Worm (Caenorhabditis elegans): ENCODE data around the gene T14B4.8.

The T14B4.8 gene

DNA sequence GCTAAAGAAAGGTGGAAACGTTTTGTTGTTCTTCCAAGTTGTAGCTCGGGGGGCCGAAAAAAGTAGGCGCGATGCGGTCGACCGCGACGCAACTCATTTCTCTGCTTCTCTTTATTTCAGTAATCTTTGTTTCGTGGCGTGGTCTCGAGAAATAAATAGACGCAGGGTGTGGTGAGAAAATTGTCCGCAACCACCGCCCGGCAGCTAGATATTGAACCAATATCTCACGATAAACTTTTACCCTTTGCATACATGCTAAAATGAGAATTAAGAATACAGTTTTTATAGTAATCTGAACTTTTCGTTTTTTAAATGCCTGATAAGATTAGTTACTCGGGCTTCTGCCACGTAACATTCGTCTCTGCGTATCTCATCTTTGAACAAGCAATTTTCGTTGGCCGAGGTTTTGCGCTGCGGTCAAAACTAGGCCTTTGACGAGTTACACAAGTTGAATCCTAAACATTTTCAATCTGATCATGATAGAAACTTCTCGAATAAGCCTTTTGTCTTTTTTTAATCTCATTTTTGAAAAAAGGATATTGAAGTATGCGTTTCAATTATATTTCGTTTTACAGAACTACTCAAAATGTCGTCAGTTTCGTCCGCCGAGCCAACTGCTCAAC is 45.4 kb downstream of the T14B4.8 start, which contains the start of gene gyf-1:
Gene gyf-1, plus strand, starts transcription at position 573 of the 623 bp plus-strand sequence.
- TF ChIP-seq him-1 (tag; optimal IDR thresholded peaks at IDR 0.05) (no peak), dao-5 (tag; optimal IDR thresholded peaks at IDR 0.05) (no peak), W03F9.2 (tag; optimal IDR thresholded peaks at IDR 0.05) (no peak)

DNA sequence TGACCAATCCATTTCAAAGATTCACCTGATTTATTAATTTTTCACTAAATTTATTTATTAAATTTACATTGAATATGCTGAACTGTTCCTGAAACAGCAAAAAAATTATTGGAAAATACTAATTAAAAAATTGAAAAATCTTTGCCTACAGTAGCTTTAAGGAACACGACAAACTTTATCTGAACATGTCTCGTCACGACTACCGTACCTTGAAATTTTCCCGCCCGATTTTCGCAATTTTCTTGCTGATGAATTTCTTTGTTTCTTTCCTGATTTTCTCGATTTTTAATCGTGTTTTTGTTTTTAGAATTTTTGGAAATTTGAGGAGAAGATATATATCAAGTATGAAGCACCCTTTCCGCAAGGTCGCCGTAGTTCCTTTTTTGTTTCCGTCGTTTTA is 46.3 kb downstream of the T14B4.8 start:
- TF ChIP-seq dao-5 (tag; optimal IDR thresholded peaks at IDR 0.05) (no peak), him-1 (tag; optimal IDR thresholded peaks at IDR 0.05) (no peak), W03F9.2 (tag; optimal IDR thresholded peaks at IDR 0.05) (no peak)

DNA sequence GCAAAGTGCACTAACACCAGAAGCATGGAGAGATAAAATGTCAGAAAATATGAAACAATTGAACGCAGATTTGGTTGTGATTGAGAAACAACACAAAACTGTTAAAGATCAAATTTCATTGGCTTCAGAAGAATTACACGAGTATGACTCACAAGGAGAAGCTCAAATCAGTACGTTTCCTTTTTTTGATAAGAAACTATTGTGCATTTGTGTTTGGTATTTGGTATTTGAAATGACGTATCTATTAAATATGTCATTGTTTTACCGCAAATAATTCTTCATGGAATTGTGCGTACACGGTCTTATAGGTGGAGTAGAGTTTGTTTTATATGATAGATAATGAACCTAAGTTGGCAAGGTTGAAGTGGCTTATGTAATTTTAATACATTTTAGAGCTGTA is 47.7 kb downstream of the T14B4.8 start:
- TF ChIP-seq him-1 (tag; optimal IDR thresholded peaks at IDR 0.05), result no peak
- TF ChIP-seq dao-5 (tag; optimal IDR thresholded peaks at IDR 0.05), result no peak
- TF ChIP-seq W03F9.2 (tag; optimal IDR thresholded peaks at IDR 0.05), result no peak

DNA sequence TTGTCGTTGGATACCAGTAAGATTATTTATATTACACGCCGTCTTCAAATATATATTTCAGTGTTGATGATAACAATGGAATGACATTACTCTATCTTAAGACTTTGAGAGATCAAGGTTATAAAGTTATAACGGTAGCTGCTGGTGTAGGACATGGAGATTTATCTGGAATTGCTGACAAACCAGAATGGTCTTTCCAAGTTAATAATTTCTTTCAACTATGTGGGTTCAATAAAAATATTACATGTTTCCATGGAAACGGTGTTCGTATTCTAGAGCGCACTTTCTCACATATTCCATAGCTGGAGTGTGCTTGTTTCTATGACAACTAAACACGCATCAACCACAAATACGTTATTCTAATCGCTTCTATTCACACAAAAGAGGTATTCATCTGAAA is 49.5 kb downstream of the T14B4.8 start, which contains the start of gene ift-74:
Gene ift-74, plus strand, starts transcription at position 301 of the 400 bp plus-strand sequence.
- TF ChIP-seq him-1 (tag; optimal IDR thresholded peaks at IDR 0.05), result no peak
- no peak for TF ChIP-seq W03F9.2 (tag; optimal IDR thresholded peaks at IDR 0.05)
- TF ChIP-seq dao-5 (tag; optimal IDR thresholded peaks at IDR 0.05), result no peak

DNA sequence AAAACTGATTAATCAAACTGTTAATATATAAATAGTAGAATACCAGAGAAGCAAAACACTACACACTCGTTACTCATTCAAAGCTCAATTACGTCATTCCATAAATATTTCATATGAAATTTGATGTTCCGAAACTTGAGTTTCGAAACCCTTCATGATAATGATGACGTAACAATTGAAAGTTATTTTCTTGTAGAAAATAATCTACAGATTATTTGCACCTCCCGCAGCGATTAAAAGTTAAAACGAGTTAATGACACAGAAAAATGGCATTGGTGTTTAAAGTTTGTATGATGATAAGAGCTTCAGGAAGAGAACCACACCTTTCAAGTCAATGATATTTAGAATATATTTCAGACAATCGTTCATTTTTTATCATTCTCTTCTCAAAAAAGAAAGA is 55.3 kb downstream of the T14B4.8 start, which contains the start of gene H43E16.1:
Gene H43E16.1, plus strand, starts transcription at position 375 of the 400 bp plus-strand sequence.
- TF ChIP-seq W03F9.2 (tag; optimal IDR thresholded peaks at IDR 0.05) (no peak), him-1 (tag; optimal IDR thresholded peaks at IDR 0.05) (no peak), dao-5 (tag; optimal IDR thresholded peaks at IDR 0.05) (no peak)

Data from whole organism, L4/young adult.